Worm (Caenorhabditis elegans) whole organism, young adult: Measurements from ENCODE around the gene C44B12.6.

Source experiments
- B0035.1 ChIP-seq: sonication (generic microtip); optimal IDR thresholded peaks from 2 replicates; lab custom pipeline; 2016; ENCODE audit warnings: missing genetic modification characterization, mild to moderate bottlenecking, missing compliant biosample characterization, missing genotype, missing genetic modification reagents
- C17E4.6 ChIP-seq: fragments of 200-800 bp; sonication (Bioruptor generic); IDR thresholded peaks from 2 replicates; pipeline ENCODE4 v1.3.6; 2022; ENCODE audit warnings: missing genetic modification reagents, missing genetic modification characterization, missing compliant biosample characterization
- F10E7.11 ChIP-seq: sonication (generic microtip); optimal IDR thresholded peaks from 2 replicates; lab custom pipeline; 2017; ENCODE audit warnings: mild to moderate bottlenecking, missing genetic modification characterization, moderate library complexity, missing compliant biosample characterization
- F22D6.2 ChIP-seq: sonication (generic microtip); optimal IDR thresholded peaks from 2 replicates; lab custom pipeline; 2016; ENCODE audit warnings: mild to moderate bottlenecking, missing genetic modification characterization, missing compliant biosample characterization
- F37B4.10 ChIP-seq: fragments of 200-800 bp; sonication (Bioruptor generic); IDR thresholded peaks from 2 replicates; pipeline ENCODE4 v1.3.6; 2022; ENCODE audit warnings: missing genetic modification characterization, missing compliant biosample characterization
- F39B2.1 ChIP-seq: fragments of 200-800 bp; sonication (Bioruptor generic); IDR thresholded peaks from 2 replicates; pipeline ENCODE4 v1.3.6; 2022; ENCODE audit warnings: missing genetic modification reagents, missing genetic modification characterization, missing compliant biosample characterization
- F49E8.2 ChIP-seq: sonication (generic microtip); optimal IDR thresholded peaks from 3 replicates; lab custom pipeline; 2017; ENCODE audit warnings: missing genetic modification characterization, mild to moderate bottlenecking, missing compliant biosample characterization, antibody characterized with exemption, moderate library complexity; ENCODE audit not compliant: insufficient read depth
- F57C9.4 ChIP-seq: sonication (generic microtip); optimal IDR thresholded peaks from 2 replicates; lab custom pipeline; 2017; ENCODE audit warnings: mild to moderate bottlenecking, missing genetic modification characterization, missing compliant biosample characterization
- T07F8.4 ChIP-seq: sonication (generic microtip); optimal IDR thresholded peaks from 2 replicates; lab custom pipeline; 2016; ENCODE audit warnings: mild to moderate bottlenecking, missing genetic modification characterization, moderate library complexity, missing compliant biosample characterization
- Y53G8AR.9 ChIP-seq: fragments of 200-800 bp; sonication (Bioruptor generic); conservative IDR thresholded peaks from 2 replicates; pipeline ENCODE4 v1.3.6; 2022; ENCODE audit warnings: missing genetic modification reagents, missing genetic modification characterization, missing compliant biosample characterization
- Y79H2A.3 ChIP-seq: fragments of 200-800 bp; sonication (Bioruptor generic); conservative IDR thresholded peaks from 2 replicates; pipeline ENCODE4 v1.3.6; 2022; ENCODE audit warnings: missing genetic modification reagents, missing genetic modification characterization, missing compliant biosample characterization
- Y95B8A.8 ChIP-seq: fragments of 200-800 bp; sonication (Bioruptor generic); IDR thresholded peaks from 2 replicates; pipeline ENCODE4 v1.3.6; 2022; ENCODE audit warnings: missing genetic modification reagents, missing genetic modification characterization, missing compliant biosample characterization
- aptf-2 ChIP-seq: fragments of 200-800 bp; sonication (Bioruptor generic); conservative IDR thresholded peaks from 2 replicates; pipeline ENCODE4 v1.3.6; 2022; ENCODE audit warnings: missing genetic modification reagents, missing genetic modification characterization, missing compliant biosample characterization
- atf-7 ChIP-seq: sonication (generic microtip); optimal IDR thresholded peaks from 2 replicates; lab custom pipeline; 2017; ENCODE audit warnings: mild to moderate bottlenecking, missing genetic modification characterization, missing compliant biosample characterization
- cebp-1 ChIP-seq, 2 experiments: fragments of 200-800 bp in 1 of 2; sonication (Bioruptor generic) in 1 of 2; sonication (generic microtip) in 1 of 2; IDR thresholded peaks in 1 of 2; optimal IDR thresholded peaks in 1 of 2; 2 replicates each; pipeline versions ENCODE4 v1.3.6 to Lab custom; 2017 to 2022; ENCODE audit warnings: missing compliant biosample characterization in 2 of 2, missing genetic modification characterization in 2 of 2, mild to moderate bottlenecking in 1 of 2, missing genetic modification reagents in 1 of 2, moderate library complexity in 1 of 2
- ceh-58 ChIP-seq: fragments of 200-800 bp; sonication (Bioruptor generic); IDR thresholded peaks from 2 replicates; pipeline ENCODE4 v1.3.6; 2022; ENCODE audit warnings: missing genetic modification characterization, missing compliant biosample characterization
- dpff-1 ChIP-seq: sonication (generic microtip); optimal IDR thresholded peaks from 2 replicates; lab custom pipeline; 2017; ENCODE audit warnings: mild to moderate bottlenecking, missing genetic modification characterization, missing compliant biosample characterization
- egl-44 ChIP-seq: fragments of 200-800 bp; sonication (Bioruptor generic); IDR thresholded peaks from 2 replicates; pipeline ENCODE4 v1.3.6; 2022; ENCODE audit warnings: missing genetic modification reagents, missing genetic modification characterization, missing compliant biosample characterization
- egrh-3 ChIP-seq: fragments of 200-800 bp; sonication (Bioruptor generic); IDR thresholded peaks from 2 replicates; pipeline ENCODE4 v1.3.6; 2022; ENCODE audit warnings: missing genetic modification reagents, missing genetic modification characterization, missing compliant biosample characterization
- ekl-4 ChIP-seq: fragments of 200-800 bp; sonication (Bioruptor generic); IDR thresholded peaks from 2 replicates; pipeline ENCODE4 v1.3.6; 2022; ENCODE audit warnings: missing genetic modification reagents, missing genetic modification characterization, missing compliant biosample characterization
- fkh-3 ChIP-seq: sonication (generic microtip); optimal IDR thresholded peaks from 2 replicates; lab custom pipeline; 2016; ENCODE audit warnings: mild to moderate bottlenecking, missing genetic modification characterization, missing compliant biosample characterization
- hmg-20 ChIP-seq: fragments of 200-800 bp; sonication (Bioruptor generic); IDR thresholded peaks from 2 replicates; pipeline ENCODE4 v1.3.6; 2022; ENCODE audit warnings: missing genetic modification reagents, missing genetic modification characterization, missing compliant biosample characterization
- hsf-1 ChIP-seq: fragments of 200-800 bp; sonication (Bioruptor generic); IDR thresholded peaks from 2 replicates; pipeline ENCODE4 v1.3.6; 2022; ENCODE audit warnings: missing genetic modification reagents, missing genetic modification characterization, missing compliant biosample characterization
- lin-40 ChIP-seq: sonication (generic microtip); optimal IDR thresholded peaks from 2 replicates; lab custom pipeline; 2016; ENCODE audit warnings: missing genetic modification characterization, mild to moderate bottlenecking, missing compliant biosample characterization, missing genotype, missing genetic modification reagents
- madf-10 ChIP-seq: sonication (generic microtip); optimal IDR thresholded peaks from 2 replicates; lab custom pipeline; 2016; ENCODE audit warnings: mild to moderate bottlenecking, missing genetic modification characterization, missing compliant biosample characterization
- mel-28 ChIP-seq: sonication (generic microtip); optimal IDR thresholded peaks from 2 replicates; lab custom pipeline; 2016; ENCODE audit warnings: borderline replicate concordance, mild to moderate bottlenecking, missing genetic modification characterization, missing compliant biosample characterization
- mes-4 ChIP-seq: sonication (generic microtip); optimal IDR thresholded peaks from 2 replicates; lab custom pipeline; 2016; ENCODE audit warnings: missing genotype, missing genetic modification characterization, missing compliant biosample characterization
- nhr-120 ChIP-seq: fragments of 200-800 bp; sonication (Bioruptor generic); IDR thresholded peaks from 2 replicates; pipeline ENCODE4 v1.3.6; 2022; ENCODE audit warnings: missing genetic modification characterization, missing compliant biosample characterization
- nhr-80 ChIP-seq: sonication (generic microtip); optimal IDR thresholded peaks from 2 replicates; lab custom pipeline; 2016; ENCODE audit warnings: missing genetic modification characterization, missing compliant biosample characterization
- nhr-90 ChIP-seq: sonication (generic microtip); optimal IDR thresholded peaks from 2 replicates; lab custom pipeline; 2016; ENCODE audit warnings: missing genotype, mild to moderate bottlenecking, missing genetic modification characterization, missing compliant biosample characterization
- pha-4 ChIP-seq: fragments of 150-350 bp; sonication (generic microtip); optimal IDR thresholded peaks from 2 replicates; lab custom pipeline; 2014; ENCODE audit warnings: missing biosample characterization, missing genetic modification reagents, missing genetic modification characterization
- sdz-38 ChIP-seq: sonication (generic microtip); optimal IDR thresholded peaks from 2 replicates; lab custom pipeline; 2016; ENCODE audit warnings: missing genotype, missing genetic modification characterization, missing compliant biosample characterization
- sea-2 ChIP-seq: fragments of 200-800 bp; sonication (Bioruptor generic); IDR thresholded peaks from 2 replicates; pipeline ENCODE4 v1.3.6; 2022; ENCODE audit warnings: missing genetic modification characterization, missing compliant biosample characterization
- snpc-1.1 ChIP-seq: sonication (generic microtip); optimal IDR thresholded peaks from 2 replicates; lab custom pipeline; 2017; ENCODE audit warnings: missing genetic modification characterization, mild to moderate bottlenecking, missing compliant biosample characterization, antibody characterized with exemption, moderate library complexity, missing genotype, missing genetic modification reagents; ENCODE audit not compliant: insufficient read depth
- snpc-1.3 ChIP-seq: sonication (generic microtip); optimal IDR thresholded peaks from 2 replicates; lab custom pipeline; 2017; ENCODE audit warnings: missing genetic modification characterization, mild to moderate bottlenecking, missing compliant biosample characterization, antibody characterized with exemption, moderate library complexity, missing genotype, missing genetic modification reagents; ENCODE audit not compliant: insufficient read depth
- snpc-4 ChIP-seq, 5 experiments: fragments of 150-350 bp in 1 of 5; sonication (generic microtip) in 4 of 5; optimal IDR thresholded peaks; 2 replicates each; lab custom pipeline; 2014 to 2018; ENCODE audit warnings: missing genetic modification characterization in 5 of 5, missing biosample characterization in 3 of 5, antibody characterized with exemption in 2 of 5, mild to moderate bottlenecking in 2 of 5, missing compliant biosample characterization in 2 of 5, missing genotype in 2 of 5, moderate library complexity in 2 of 5, missing genetic modification reagents in 1 of 5
- zfh-2 ChIP-seq: fragments of 200-800 bp; sonication (Bioruptor generic); conservative IDR thresholded peaks from 2 replicates; pipeline ENCODE4 v1.3.6; 2022; ENCODE audit warnings: missing genetic modification reagents, missing genetic modification characterization, missing compliant biosample characterization
- ztf-22 ChIP-seq: fragments of 200-800 bp; sonication (Bioruptor generic); optimal IDR thresholded peaks from 2 replicates; lab custom pipeline; 2018; ENCODE audit warnings: mild to moderate bottlenecking, missing genetic modification characterization, moderate library complexity, missing compliant biosample characterization
- ztf-26 ChIP-seq: sonication (generic microtip); optimal IDR thresholded peaks from 2 replicates; lab custom pipeline; 2017; ENCODE audit warnings: missing genetic modification characterization, missing compliant biosample characterization

C44B12.6 gene

ce11 chrIV:1124741-1125140 is 11.8 kb downstream of the C44B12.6 start, which contains the start of gene perm-4:
TSS of gene perm-4 (minus strand) at chrIV:1125107.
- TF ChIP-seq egrh-3 (GFP tag; lab: Robert Waterston, UW) (no peak), B0035.1 (tag; lab: Kevin White, UChicago) (no peak), sea-2 (GFP tag; lab: Robert Waterston, UW) (no peak), zfh-2 (peak; percentile 91)

ce11 chrIV:1123357-1123756 is 13.2 kb downstream of the C44B12.6 start:
- TF ChIP-seq zfh-2 (peak; percentile 84), mes-4 (tag; lab: Kevin White, UChicago) (no peak), ceh-58 (GFP tag; lab: Robert Waterston, UW) (0 out of 2 replicates have a peak, but pooled peaks have one; percentile 53)

- TF ChIP-seq lin-40 (tag; lab: Kevin White, UChicago) (no peak), Y95B8A.8 (GFP tag; lab: Robert Waterston, UW) (no peak), atf-7 (peak; percentile 15), Y79H2A.3 (GFP tag; lab: Robert Waterston, UW) (no peak), F57C9.4 (tag; lab: Kevin White, UChicago) (no peak), egrh-3 (GFP tag; lab: Robert Waterston, UW) (peak; percentile 85), hmg-20 (GFP tag; lab: Robert Waterston, UW) (no peak), F10E7.11 (tag; lab: Kevin White, UChicago) (peak; percentile 25), snpc-4 (GFP tag; optimal IDR thresholded peaks at IDR 0.05; lab: Kevin White, UChicago) (no peak), snpc-4 (tag; optimal IDR thresholded peaks at IDR 0.05; lab: Kevin White, UChicago) (no peak), zfh-2 (peak; percentile 96), snpc-1.1 (tag; lab: Kevin White, UChicago) (no peak), mel-28 (tag; lab: Kevin White, UChicago) (no peak)
Measured at ce11 chrIV:1121511-1121910, 15.0 kb downstream of the C44B12.6 start.

ce11 chrIV:1120865-1121264 is 15.7 kb downstream of the C44B12.6 start:
- TF ChIP-seq mes-4 (tag; lab: Kevin White, UChicago) (no peak), F22D6.2 (no peak), F39B2.1 (GFP tag; lab: Robert Waterston, UW) (0 out of 2 replicates have a peak, but pooled peaks have one; percentile 5), ekl-4 (no peak), Y53G8AR.9 (GFP tag; lab: Robert Waterston, UW) (0 out of 2 replicates have a peak, but pooled peaks have one; percentile 15), snpc-1.1 (tag; lab: Kevin White, UChicago) (no peak), T07F8.4 (tag; lab: Kevin White, UChicago) (no peak), nhr-80 (tag; lab: Kevin White, UChicago) (no peak), madf-10 (no peak), dpff-1 (tag; lab: Kevin White, UChicago) (no peak), snpc-1.3 (tag; lab: Kevin White, UChicago) (no peak), nhr-90 (tag; lab: Kevin White, UChicago) (no peak), C17E4.6 (GFP tag; lab: Robert Waterston, UW) (no peak), F49E8.2 (no peak), egl-44 (GFP tag; lab: Robert Waterston, UW) (no peak), nhr-120 (GFP tag; lab: Robert Waterston, UW) (no peak), pha-4 (tag; lab: Kevin White, UChicago) (no peak), sdz-38 (no peak), ztf-26 (tag; lab: Kevin White, UChicago) (no peak), snpc-4 (GFP tag; optimal IDR thresholded peaks at IDR 0.05; lab: Kevin White, UChicago) (no peak), snpc-4 (tag; optimal IDR thresholded peaks at IDR 0.05; lab: Kevin White, UChicago) (no peak), ztf-22 (GFP tag; lab: Kevin White, UChicago) (no peak), F37B4.10 (no peak), cebp-1 (GFP tag; IDR thresholded peaks at IDR 0.05; lab: Robert Waterston, UW) (0 out of 2 replicates have a peak, but pooled peaks have one; percentile 32), cebp-1 (tag; optimal IDR thresholded peaks at IDR 0.05; lab: Kevin White, UChicago) (no peak), aptf-2 (no peak), hsf-1 (0 out of 2 replicates have a peak, but pooled peaks have one; percentile 18), fkh-3 (tag; lab: Kevin White, UChicago) (no peak)
- TF ChIP-seq, all 124 proteins: peak for 4
